Worm (Caenorhabditis elegans) whole organism, L2 larva: ENCODE results near the gene Y53G8AR.1.

Experiments
- C34F6.9 ChIP-seq: fragments of 150-350 bp; optimal IDR thresholded peaks from 2 replicates; lab custom pipeline; 2014; ENCODE audit warnings: missing biosample characterization, missing genetic modification characterization
- R02D3.7 ChIP-seq: fragments of 150-350 bp; optimal IDR thresholded peaks from 2 replicates; lab custom pipeline; 2014; ENCODE audit warnings: missing biosample characterization, missing genetic modification characterization
- Y55F3AM.14 ChIP-seq: fragments of 200-800 bp; sonication (Bioruptor generic); optimal IDR thresholded peaks from 2 replicates; lab custom pipeline; 2018; ENCODE audit warnings: mild to moderate bottlenecking, missing genetic modification characterization, missing compliant biosample characterization
- alr-1 ChIP-seq: fragments of 150-350 bp; optimal IDR thresholded peaks from 2 replicates; lab custom pipeline; 2014; ENCODE audit warnings: missing biosample characterization, missing genetic modification characterization
- aly-2 ChIP-seq: fragments of 150-350 bp; optimal IDR thresholded peaks from 2 replicates; lab custom pipeline; 2014; ENCODE audit warnings: missing biosample characterization, missing genetic modification characterization
- ama-1 ChIP-seq: fragments of 150-350 bp; optimal IDR thresholded peaks from 2 replicates; lab custom pipeline; 2018; ENCODE audit warnings: inconsistent platforms
- blmp-1 ChIP-seq: sonication (generic microtip); optimal IDR thresholded peaks from 2 replicates; lab custom pipeline; 2017; ENCODE audit warnings: missing genetic modification characterization, mild to moderate bottlenecking, missing compliant biosample characterization, antibody characterized with exemption, moderate library complexity; ENCODE audit not compliant: insufficient read depth
- ceh-16 ChIP-seq: fragments of 150-350 bp; optimal IDR thresholded peaks from 2 replicates; lab custom pipeline; 2014; ENCODE audit warnings: missing biosample characterization, missing genetic modification characterization
- ceh-82 ChIP-seq: fragments of 150-350 bp; optimal IDR thresholded peaks from 2 replicates; lab custom pipeline; 2014; ENCODE audit warnings: missing biosample characterization, missing genetic modification characterization
- crh-2 ChIP-seq: sonication (generic microtip); optimal IDR thresholded peaks from 2 replicates; lab custom pipeline; 2017; ENCODE audit warnings: missing biosample characterization, missing genetic modification characterization
- dmd-4 ChIP-seq: sonication (generic microtip); optimal IDR thresholded peaks from 2 replicates; lab custom pipeline; 2017; ENCODE audit warnings: missing biosample characterization, missing genetic modification characterization
- gmeb-1 ChIP-seq: fragments of 150-350 bp; optimal IDR thresholded peaks from 2 replicates; lab custom pipeline; 2014; ENCODE audit warnings: missing biosample characterization, missing genetic modification characterization
- lin-11 ChIP-seq: fragments of 150-350 bp; sonication (generic microtip); optimal IDR thresholded peaks from 2 replicates; lab custom pipeline; 2014; ENCODE audit warnings: missing biosample characterization, missing genetic modification characterization, inconsistent platforms, mixed read lengths
- lin-13 ChIP-seq: fragments of 150-350 bp; optimal IDR thresholded peaks from 2 replicates; lab custom pipeline; 2014; ENCODE audit warnings: missing biosample characterization, missing genetic modification reagents, missing genetic modification characterization
- lsy-2 ChIP-seq, 2 experiments: fragments of 150-350 bp in 1 of 2; sonication (generic microtip) in 1 of 2; optimal IDR thresholded peaks; 2 replicates each; lab custom pipeline; 2014 to 2017; ENCODE audit warnings: missing biosample characterization in 2 of 2, missing genetic modification characterization in 2 of 2
- mab-5 ChIP-seq: fragments of 150-350 bp; optimal IDR thresholded peaks from 2 replicates; lab custom pipeline; 2014; ENCODE audit warnings: missing biosample characterization, missing genetic modification characterization
- mbf-1 ChIP-seq: sonication (generic microtip); optimal IDR thresholded peaks from 2 replicates; lab custom pipeline; 2017; ENCODE audit warnings: missing biosample characterization, missing genetic modification characterization
- mdl-1 ChIP-seq, 2 experiments: fragments of 150-350 bp in 1 of 2; sonication (generic microtip) in 1 of 2; optimal IDR thresholded peaks; 2 replicates each; lab custom pipeline; 2017; ENCODE audit warnings: missing biosample characterization in 2 of 2, missing genetic modification characterization in 2 of 2
- nhr-10 ChIP-seq: sonication (generic microtip); optimal IDR thresholded peaks from 2 replicates; lab custom pipeline; 2017; ENCODE audit warnings: missing biosample characterization, missing genetic modification characterization
- nhr-11 ChIP-seq: fragments of 150-350 bp; optimal IDR thresholded peaks from 2 replicates; lab custom pipeline; 2014; ENCODE audit warnings: missing biosample characterization, missing genetic modification characterization
- nhr-12 ChIP-seq: fragments of 150-350 bp; optimal IDR thresholded peaks from 2 replicates; lab custom pipeline; 2014; ENCODE audit warnings: missing biosample characterization, missing genetic modification characterization
- nhr-129 ChIP-seq: fragments of 150-350 bp; optimal IDR thresholded peaks from 2 replicates; lab custom pipeline; 2014; ENCODE audit warnings: missing biosample characterization, missing genetic modification characterization
- nhr-21 ChIP-seq: fragments of 150-350 bp; optimal IDR thresholded peaks from 2 replicates; lab custom pipeline; 2014; ENCODE audit warnings: missing biosample characterization, missing genetic modification characterization
- nhr-23 ChIP-seq: fragments of 150-350 bp; optimal IDR thresholded peaks from 2 replicates; lab custom pipeline; 2014; ENCODE audit warnings: missing biosample characterization, missing genetic modification reagents, missing genetic modification characterization
- nhr-237 ChIP-seq: fragments of 150-350 bp; optimal IDR thresholded peaks from 2 replicates; lab custom pipeline; 2014; ENCODE audit warnings: missing biosample characterization, missing genetic modification characterization
- nhr-25 ChIP-seq: fragments of 150-350 bp; sonication (generic microtip); optimal IDR thresholded peaks from 3 replicates; lab custom pipeline; 2014; ENCODE audit warnings: missing biosample characterization, missing genetic modification characterization
- nhr-6 ChIP-seq: fragments of 150-350 bp; optimal IDR thresholded peaks from 2 replicates; lab custom pipeline; 2014; ENCODE audit warnings: missing biosample characterization, missing genetic modification characterization
- nhr-77 ChIP-seq: fragments of 150-350 bp; optimal IDR thresholded peaks from 2 replicates; lab custom pipeline; 2014; ENCODE audit warnings: missing biosample characterization, missing genetic modification characterization
- peb-1 ChIP-seq: fragments of 150-350 bp; optimal IDR thresholded peaks from 2 replicates; lab custom pipeline; 2014; ENCODE audit warnings: missing biosample characterization, missing genetic modification characterization
- sem-4 ChIP-seq: fragments of 150-350 bp; optimal IDR thresholded peaks from 2 replicates; lab custom pipeline; 2014; ENCODE audit warnings: missing biosample characterization, missing genetic modification reagents, missing genetic modification characterization
- sma-3 ChIP-seq: sonication (generic microtip); optimal IDR thresholded peaks from 2 replicates; lab custom pipeline; 2016; ENCODE audit warnings: missing genetic modification reagents, missing genetic modification characterization, missing compliant biosample characterization
- unc-39 ChIP-seq: fragments of 150-350 bp; optimal IDR thresholded peaks from 2 replicates; lab custom pipeline; 2014; ENCODE audit warnings: missing biosample characterization, missing genetic modification characterization
- unc-62 ChIP-seq: fragments of 150-350 bp; optimal IDR thresholded peaks from 2 replicates; lab custom pipeline; 2014; ENCODE audit warnings: missing biosample characterization, missing genetic modification reagents, missing genetic modification characterization
- zag-1 ChIP-seq: fragments of 150-350 bp; optimal IDR thresholded peaks from 2 replicates; lab custom pipeline; 2014; ENCODE audit warnings: missing biosample characterization, missing genetic modification characterization
- ztf-1 ChIP-seq: fragments of 200-800 bp; sonication (Bioruptor generic); conservative IDR thresholded peaks from 2 replicates; pipeline ENCODE4 v1.3.6; 2022; ENCODE audit warnings: missing genetic modification characterization, missing compliant biosample characterization
- ztf-11 ChIP-seq: sonication (generic microtip); optimal IDR thresholded peaks from 2 replicates; lab custom pipeline; 2017; ENCODE audit warnings: missing biosample characterization, missing genetic modification characterization
- ztf-4 ChIP-seq: fragments of 150-350 bp; optimal IDR thresholded peaks from 2 replicates; lab custom pipeline; 2014; ENCODE audit warnings: missing biosample characterization, missing genetic modification characterization

Gene Y53G8AR.1

ce11 chrIII:3345835-3346234 is 13.0 kb downstream of the Y53G8AR.1 start:
- TF ChIP-seq nhr-11 (tag; lab: Kevin White, UChicago): no peak
- no peak for TF ChIP-seq mbf-1 (tag; lab: Kevin White, UChicago)
- no peak for TF ChIP-seq crh-2
- TF ChIP-seq ztf-11: no peak

- no peak for TF ChIP-seq lin-11 (tag; lab: Kevin White, UChicago)
- no peak for TF ChIP-seq dmd-4 (tag; lab: Kevin White, UChicago)
- no peak for TF ChIP-seq ceh-82 (tag; lab: Kevin White, UChicago)
- TF ChIP-seq sem-4: no peak
- no peak for TF ChIP-seq nhr-21 (tag; lab: Kevin White, UChicago)
- TF ChIP-seq mbf-1 (tag; lab: Kevin White, UChicago): no peak
- no peak for TF ChIP-seq blmp-1
These were observed 13.8 kb downstream of the Y53G8AR.1 start for ce11 chrIII:3346665-3347064.

- TF ChIP-seq nhr-77 (no peak), nhr-21 (tag; lab: Kevin White, UChicago) (peak; percentile 16), ztf-4 (tag; lab: Kevin White, UChicago) (no peak)
- TF ChIP-seq, all 48 proteins: peak for 1
These were observed 16.2 kb downstream of the Y53G8AR.1 start for ce11 chrIII:3349061-3349460.

ce11 chrIII:3351091-3351490 is 18.3 kb downstream of the Y53G8AR.1 start:
- no peak for TF ChIP-seq peb-1
- no peak for TF ChIP-seq nhr-237 (tag; lab: Kevin White, UChicago)
- TF ChIP-seq sma-3: no peak
- TF ChIP-seq nhr-129 (tag; lab: Kevin White, UChicago): no peak
- no peak for TF ChIP-seq unc-62 (GFP tag; lab: Kevin White, UChicago)
- no peak for TF ChIP-seq zag-1
- no peak for TF ChIP-seq nhr-12 (tag; lab: Kevin White, UChicago)
- no peak for TF ChIP-seq nhr-21 (tag; lab: Kevin White, UChicago)
- no peak for TF ChIP-seq lin-13 (GFP tag; lab: Kevin White, UChicago)
- TF ChIP-seq ztf-4 (tag; lab: Kevin White, UChicago): no peak
- TF ChIP-seq, all 48 proteins: peak for 0

ce11 chrIII:3351672-3352071 is 18.8 kb downstream of the Y53G8AR.1 start:
- peak; percentile 12 for TF ChIP-seq sma-3
- TF ChIP-seq ama-1 (lab: Kevin White, UChicago): no peak
- TF ChIP-seq nhr-25 (tag; lab: Kevin White, UChicago): peak; percentile 15

- TF ChIP-seq R02D3.7 (tag; lab: Kevin White, UChicago): no peak
- TF ChIP-seq nhr-23 (tag; lab: Kevin White, UChicago): no peak
- no peak for TF ChIP-seq unc-39 (tag; lab: Kevin White, UChicago)
- TF ChIP-seq mab-5 (tag; lab: Kevin White, UChicago): no peak
- TF ChIP-seq mdl-1 (tag; optimal IDR thresholded peaks at IDR 0.05; lab: Kevin White, UChicago): no peak
- TF ChIP-seq nhr-11 (tag; lab: Kevin White, UChicago): no peak
- no peak for TF ChIP-seq nhr-10
- TF ChIP-seq dmd-4 (tag; lab: Kevin White, UChicago): no peak
- TF ChIP-seq nhr-77: no peak
- TF ChIP-seq unc-62 (GFP tag; lab: Kevin White, UChicago): no peak
- no peak for TF ChIP-seq C34F6.9 (tag; lab: Kevin White, UChicago)
- TF ChIP-seq, all 48 proteins: peak for 0
These were observed 23.0 kb downstream of the Y53G8AR.1 start for ce11 chrIII:3355791-3356190.

ce11 chrIII:3360067-3360466 is 27.2 kb downstream of the Y53G8AR.1 start:
- TF ChIP-seq lsy-2 (tag; optimal IDR thresholded peaks at IDR 0.05; lab: Kevin White, UChicago) (no peak), ztf-1 (GFP tag; lab: Robert Waterston, UW) (no peak), nhr-129 (tag; lab: Kevin White, UChicago) (no peak), nhr-12 (tag; lab: Kevin White, UChicago) (no peak), lin-13 (GFP tag; lab: Kevin White, UChicago) (no peak), sem-4 (no peak), nhr-11 (tag; lab: Kevin White, UChicago) (no peak), nhr-6 (tag; lab: Kevin White, UChicago) (no peak), C34F6.9 (tag; lab: Kevin White, UChicago) (no peak), aly-2 (tag; lab: Kevin White, UChicago) (no peak), nhr-10 (no peak), Y55F3AM.14 (GFP tag; lab: Kevin White, UChicago) (no peak), gmeb-1 (tag; lab: Kevin White, UChicago) (no peak), alr-1 (tag; lab: Kevin White, UChicago) (no peak), ceh-16 (tag; lab: Kevin White, UChicago) (no peak), unc-62 (GFP tag; lab: Kevin White, UChicago) (no peak)
